Worm (Caenorhabditis elegans): ENCODE results near the gene nspg-7.1.
"Not testable (repeated sequence)": the region's sequence is repeated elsewhere in the genome, so short reads cannot be mapped to it uniquely, and the experiment has no call there.

The nspg-7.1 gene

DNA sequence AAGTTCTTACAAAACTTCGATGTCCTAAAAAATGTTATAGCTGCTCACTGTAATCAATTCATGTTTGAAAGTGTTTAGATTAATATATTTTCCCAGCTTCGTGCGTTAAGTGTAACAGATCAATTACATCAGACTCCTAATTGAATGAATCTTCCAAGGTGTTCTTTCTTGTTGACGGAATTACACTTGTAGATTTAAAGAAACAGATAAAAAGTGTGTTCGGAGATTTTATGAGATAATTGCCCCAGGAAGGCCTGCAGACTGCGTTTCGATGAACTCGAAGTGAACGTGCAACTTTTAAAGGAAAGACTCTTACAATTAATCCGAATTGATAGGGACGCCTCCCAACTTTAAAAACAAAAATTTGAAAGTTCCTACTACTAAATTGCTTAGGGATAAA is 41.0 kb downstream of the nspg-7.1 start:
- TF ChIP-seq aly-2 (tag; optimal IDR thresholded peaks at IDR 0.05): no peak
- peak; percentile 70 for TF ChIP-seq elt-1 (tag; optimal IDR thresholded peaks at IDR 0.05)
- TF ChIP-seq snpc-4 (tag; optimal IDR thresholded peaks at IDR 0.05): no peak

- not testable (repeated sequence) for TF ChIP-seq sea-2 (GFP tag; optimal IDR thresholded peaks at IDR 0.05); unc-39 (tag; optimal IDR thresholded peaks at IDR 0.05); nhr-43 (tag; optimal IDR thresholded peaks at IDR 0.05; ENCODE audit: poor library complexity, severe bottlenecking)
Observed at ce11 chrIV:9286305-9286704, 44.4 kb downstream of the nspg-7.1 start, which contains the start of gene nhr-267. Gene nhr-267, minus strand, starts transcription at chrIV:9286405.

Data from whole organism, L3 larva.